Fruit fly (Drosophila melanogaster): Measurements from ENCODE around the gene CG11327.

The CG11327 gene

dm6 chr2L:6693794-6694254 is 7.3 kb upstream of the CG11327 start (continued):
- TF ChIP-seq tin (GFP tag; optimal IDR thresholded peaks at IDR 0.05) (peak; percentile 27), wek (GFP tag; optimal IDR thresholded peaks at IDR 0.05) (no peak), CG11247 (GFP tag; IDR thresholded peaks at IDR 0.05) (no peak), CG8359 (GFP tag; optimal IDR thresholded peaks at IDR 0.05; ENCODE audit: borderline replicate concordance) (no peak), CG10209 (GFP tag; optimal IDR thresholded peaks at IDR 0.05) (peak; percentile 48), lola (GFP tag; optimal IDR thresholded peaks at IDR 0.05) (peak in 1 of 3 experiments; percentile 80), fd96Cb (tag; optimal IDR thresholded peaks at IDR 0.05) (peak; percentile 46), vvl (GFP tag; IDR thresholded peaks at IDR 0.05) (0 out of 2 replicates have a peak, but pooled peaks have one; percentile 12), CG18011 (GFP tag; optimal IDR thresholded peaks at IDR 0.05) (no peak), sens (GFP tag) (peak; percentile 90), CG4854 (GFP tag; optimal IDR thresholded peaks at IDR 0.05) (no peak), Jarid2 (GFP tag; optimal IDR thresholded peaks at IDR 0.05) (no peak), Ptx1 (GFP tag; IDR thresholded peaks at IDR 0.05) (peak; percentile 32; the same call in 1 of the 2 replicates), fu2 (GFP tag; optimal IDR thresholded peaks at IDR 0.05) (no peak), CG17361 (GFP tag; IDR thresholded peaks at IDR 0.05) (peak; percentile 83), NK7.1 (GFP tag; optimal IDR thresholded peaks at IDR 0.05) (no peak), CG13894 (tag; optimal IDR thresholded peaks at IDR 0.05) (no peak), CG11093 (GFP tag; IDR thresholded peaks at IDR 0.05) (no peak), CG30020 (tag; optimal IDR thresholded peaks at IDR 0.05) (peak; percentile 44), stc (GFP tag; IDR thresholded peaks at IDR 0.05) (no peak), CG12769 (tag; optimal IDR thresholded peaks at IDR 0.05) (no peak), toy (GFP tag; IDR thresholded peaks at IDR 0.05) (no peak), stwl (tag; optimal IDR thresholded peaks at IDR 0.05) (no peak), maf-S (GFP tag; optimal IDR thresholded peaks at IDR 0.05) (no peak), CG5245 (GFP tag; optimal IDR thresholded peaks at IDR 0.05) (no peak), HHEX (GFP tag; optimal IDR thresholded peaks at IDR 0.05) (peak; percentile 30), dan (GFP tag; IDR thresholded peaks at IDR 0.05) (no peak), cwo (GFP tag; optimal IDR thresholded peaks at IDR 0.05) (peak; percentile 12), cad (GFP tag; optimal IDR thresholded peaks at IDR 0.05) (no peak), CG11085 (GFP tag; IDR thresholded peaks at IDR 0.05) (no peak), CG10543 (GFP tag; optimal IDR thresholded peaks at IDR 0.05) (no peak), CG33213 (GFP tag; optimal IDR thresholded peaks at IDR 0.05) (no peak), CG2199 (GFP tag; IDR thresholded peaks at IDR 0.05) (no peak), Xbp1 (GFP tag; optimal IDR thresholded peaks at IDR 0.05) (peak; percentile 23), dysf (GFP tag; IDR thresholded peaks at IDR 0.05) (0 out of 3 replicates have a peak, but pooled peaks have one; percentile 39), CG6272 (GFP tag; IDR thresholded peaks at IDR 0.05) (no peak), CG8388 (GFP tag; optimal IDR thresholded peaks at IDR 0.05) (peak; percentile 55), pan (optimal IDR thresholded peaks at IDR 0.05) (no peak), pan (GFP tag; optimal IDR thresholded peaks at IDR 0.05 in 1 of 2, IDR thresholded peaks at IDR 0.05 in 1 of 2) (no peak), CG10654 (GFP tag; optimal IDR thresholded peaks at IDR 0.05) (no peak), h (optimal IDR thresholded peaks at IDR 0.05) (no peak), caup (GFP tag; optimal IDR thresholded peaks at IDR 0.05; ENCODE audit: severe bottlenecking) (peak; percentile 11), ewg (GFP tag; optimal IDR thresholded peaks at IDR 0.05) (peak; percentile 24), CG13775 (GFP tag; optimal IDR thresholded peaks at IDR 0.05) (peak; percentile 41), Hand (GFP tag; optimal IDR thresholded peaks at IDR 0.05) (peak; percentile 45), CG12391 (tag; optimal IDR thresholded peaks at IDR 0.05) (peak; percentile 63), sd (tag; optimal IDR thresholded peaks at IDR 0.05) (no peak), NfI (GFP tag; optimal IDR thresholded peaks at IDR 0.05) (no peak), usp (GFP tag; optimal IDR thresholded peaks at IDR 0.05) (no peak), CG6654 (GFP tag; optimal IDR thresholded peaks at IDR 0.05) (no peak), CG3726 (GFP tag; IDR thresholded peaks at IDR 0.05) (no peak)

All from whole organism, embryonic.